Fruit fly (Drosophila melanogaster) whole organism, embryonic: ENCODE results near the gene ND-B16.6.
A peak's percentile ranks its signal among the peaks of the same experiment; 100 is the strongest.

Experiments
- Awh ChIP-seq: fragments of 200-800 bp; sonication (Bioruptor generic); IDR thresholded peaks from 2 replicates; pipeline ENCODE4, ENCODE4 v1.3.6; 2022; ENCODE audit warnings: missing biosample characterization, missing genetic modification characterization
- CG10431 ChIP-seq: fragments of 200-800 bp; sonication (Bioruptor generic); optimal IDR thresholded peaks from 3 replicates; lab custom pipeline; 2018; ENCODE audit warnings: missing biosample characterization, mild to moderate bottlenecking, missing genetic modification characterization
- CG10543 ChIP-seq: fragments of 200-800 bp; sonication (Bioruptor generic); optimal IDR thresholded peaks from 3 replicates; lab custom pipeline; 2017; ENCODE audit warnings: missing biosample characterization, mild to moderate bottlenecking, missing genetic modification characterization, moderate library complexity
- CG12299 ChIP-seq: fragments of 200-800 bp; sonication (Bioruptor generic); optimal IDR thresholded peaks from 2 replicates; lab custom pipeline; 2018; ENCODE audit warnings: missing biosample characterization, mild to moderate bottlenecking, missing genetic modification characterization
- CG12391 ChIP-seq: fragments of 200-800 bp; sonication (Bioruptor generic); optimal IDR thresholded peaks from 3 replicates; lab custom pipeline; 2018; ENCODE audit warnings: missing biosample characterization, mild to moderate bottlenecking, missing genetic modification characterization, moderate library complexity
- CG12942 ChIP-seq: fragments of 200-800 bp; sonication (Bioruptor generic); optimal IDR thresholded peaks from 3 replicates; lab custom pipeline; 2016; ENCODE audit warnings: missing biosample characterization, missing genetic modification characterization
- CG13123 ChIP-seq: fragments of 200-800 bp; sonication (Bioruptor generic); optimal IDR thresholded peaks from 2 replicates; lab custom pipeline; 2016; ENCODE audit warnings: missing biosample characterization, missing genetic modification characterization
- CG14050 ChIP-seq: fragments of 200-800 bp; sonication (Bioruptor generic); IDR thresholded peaks from 3 replicates; pipeline ENCODE4 v1.3.6; 2022; ENCODE audit warnings: missing biosample characterization, missing genetic modification characterization
- CG14441 ChIP-seq: fragments of 200-800 bp; sonication (Bioruptor generic); IDR thresholded peaks from 2 replicates; pipeline ENCODE4 v1.3.6; 2022; ENCODE audit warnings: missing biosample characterization, missing genetic modification characterization
- CG15514 ChIP-seq: fragments of 200-800 bp; sonication (Bioruptor generic); optimal IDR thresholded peaks from 3 replicates; lab custom pipeline; 2017; ENCODE audit warnings: missing biosample characterization, missing genetic modification characterization, mild to moderate bottlenecking, moderate library complexity, missing genetic modification reagents
- CG17361 ChIP-seq: fragments of 200-800 bp; sonication (Bioruptor generic); IDR thresholded peaks from 3 replicates; pipeline ENCODE4 v1.3.6; 2022; ENCODE audit warnings: missing biosample characterization, missing genetic modification characterization
- CG17612 ChIP-seq: fragments of 200-800 bp; sonication (Bioruptor generic); IDR thresholded peaks from 2 replicates; pipeline ENCODE4 v1.3.6; 2022; ENCODE audit warnings: missing biosample characterization, missing genetic modification characterization
- CG17912 ChIP-seq: fragments of 200-800 bp; sonication (Bioruptor generic); optimal IDR thresholded peaks from 2 replicates; lab custom pipeline; 2018; ENCODE audit warnings: missing biosample characterization, mild to moderate bottlenecking, missing genetic modification characterization
- CG18764 ChIP-seq: fragments of 200-800 bp; sonication (Bioruptor generic); optimal IDR thresholded peaks from 3 replicates; lab custom pipeline; 2016; ENCODE audit warnings: missing biosample characterization, missing genetic modification characterization
- CG30403 ChIP-seq: fragments of 200-800 bp; sonication (Bioruptor generic); optimal IDR thresholded peaks from 3 replicates; lab custom pipeline; 2016; ENCODE audit warnings: missing biosample characterization, missing genetic modification characterization
- CG3163 ChIP-seq: fragments of 200-800 bp; sonication (Bioruptor generic); optimal IDR thresholded peaks from 3 replicates; lab custom pipeline; 2016; ENCODE audit warnings: missing biosample characterization, missing genetic modification characterization
- CG32532 ChIP-seq: fragments of 200-800 bp; sonication (Bioruptor generic); IDR thresholded peaks from 2 replicates; pipeline ENCODE4 v1.3.6; 2022; ENCODE audit warnings: missing biosample characterization, missing genetic modification characterization
- CG34422 ChIP-seq: fragments of 200-800 bp; sonication (Bioruptor generic); IDR thresholded peaks from 3 replicates; pipeline ENCODE4 v1.3.6; 2022; ENCODE audit warnings: missing biosample characterization, missing genetic modification characterization
- CG3847 ChIP-seq: fragments of 200-800 bp; sonication (Bioruptor generic); IDR thresholded peaks from 2 replicates; pipeline ENCODE4 v1.3.6; 2022; ENCODE audit warnings: missing biosample characterization, missing genetic modification characterization
- CG7745 ChIP-seq: fragments of 200-800 bp; sonication (Bioruptor generic); optimal IDR thresholded peaks from 2 replicates; lab custom pipeline; 2018; ENCODE audit warnings: missing biosample characterization, mild to moderate bottlenecking, missing genetic modification characterization, moderate library complexity
- CG8290 ChIP-seq, 3 experiments: fragments of 200-800 bp; sonication (Bioruptor generic); optimal IDR thresholded peaks; 2 replicates each; lab custom pipeline; 2016 to 2019; ENCODE audit warnings: missing biosample characterization in 3 of 3, missing genetic modification characterization in 3 of 3, mild to moderate bottlenecking in 2 of 3, moderate library complexity in 1 of 3
- CoRest ChIP-seq: fragments of 200-800 bp; sonication (Bioruptor generic); optimal IDR thresholded peaks from 3 replicates; lab custom pipeline; 2018; ENCODE audit warnings: missing biosample characterization, mild to moderate bottlenecking, missing genetic modification characterization, moderate library complexity
- Dek ChIP-seq: fragments of 200-800 bp; sonication (Bioruptor generic); optimal IDR thresholded peaks from 3 replicates; lab custom pipeline; 2019; ENCODE audit warnings: missing biosample characterization, mild to moderate bottlenecking, missing genetic modification characterization, moderate library complexity
- E2f2 ChIP-seq: fragments of 200-800 bp; sonication (Bioruptor generic); IDR thresholded peaks from 2 replicates; pipeline ENCODE4 v1.3.6; 2022; ENCODE audit warnings: missing biosample characterization, missing genetic modification characterization
- HLH3B ChIP-seq: fragments of 200-800 bp; sonication (Bioruptor generic); IDR thresholded peaks from 2 replicates; pipeline ENCODE4 v1.3.6; 2022; ENCODE audit warnings: missing biosample characterization, missing genetic modification characterization
- HmgZ ChIP-seq: fragments of 200-800 bp; sonication (Bioruptor generic); optimal IDR thresholded peaks from 2 replicates; lab custom pipeline; 2018; ENCODE audit warnings: missing biosample characterization, mild to moderate bottlenecking, missing genetic modification characterization
- Hmr ChIP-seq: fragments of 200-800 bp; sonication (Bioruptor generic); optimal IDR thresholded peaks from 3 replicates; lab custom pipeline; 2017; ENCODE audit warnings: mild to moderate bottlenecking, missing biosample characterization, missing genetic modification reagents, missing genetic modification characterization
- Hsf ChIP-seq: fragments of 200-800 bp; sonication (Bioruptor generic); optimal IDR thresholded peaks from 3 replicates; lab custom pipeline; 2016; ENCODE audit warnings: missing biosample characterization, missing genetic modification characterization
- PHDP ChIP-seq: fragments of 200-800 bp; sonication (Bioruptor generic); optimal IDR thresholded peaks from 3 replicates; lab custom pipeline; 2018; ENCODE audit warnings: missing biosample characterization, mild to moderate bottlenecking, missing genetic modification characterization, moderate library complexity
- Rx ChIP-seq: fragments of 200-800 bp; sonication (Bioruptor generic); IDR thresholded peaks from 2 replicates; pipeline ENCODE4 v1.3.6; 2022; ENCODE audit warnings: missing biosample characterization, missing genetic modification characterization
- Xrp1 ChIP-seq: fragments of 200-800 bp; sonication (Bioruptor generic); IDR thresholded peaks from 2 replicates; pipeline ENCODE4 v1.3.6; 2022; ENCODE audit warnings: missing biosample characterization, missing genetic modification characterization
- YL-1 ChIP-seq: fragments of 200-800 bp; sonication (Bioruptor generic); optimal IDR thresholded peaks from 3 replicates; lab custom pipeline; 2017; ENCODE audit warnings: missing biosample characterization, mild to moderate bottlenecking, missing genetic modification characterization
- al ChIP-seq: fragments of 200-800 bp; sonication (Bioruptor generic); IDR thresholded peaks from 2 replicates; pipeline ENCODE4 v1.3.6; 2022; ENCODE audit warnings: missing biosample characterization, missing genetic modification characterization
- bcd ChIP-seq: fragments of 200-800 bp; sonication (Bioruptor generic); optimal IDR thresholded peaks from 2 replicates; lab custom pipeline; 2017; ENCODE audit warnings: missing biosample characterization, mild to moderate bottlenecking, missing genetic modification characterization
- bsh ChIP-seq, 2 experiments: fragments of 200-800 bp; sonication (Bioruptor generic); optimal IDR thresholded peaks; 2 replicates each; lab custom pipeline; 2017 to 2018; ENCODE audit warnings: mild to moderate bottlenecking in 2 of 2, missing biosample characterization in 2 of 2, missing genetic modification characterization in 2 of 2, moderate library complexity in 1 of 2
- chif ChIP-seq, 2 experiments: fragments of 200-800 bp; sonication (Bioruptor generic); optimal IDR thresholded peaks; 3 replicates each; lab custom pipeline; 2016; ENCODE audit warnings: missing biosample characterization in 2 of 2, missing genetic modification characterization in 2 of 2
- dm ChIP-seq: fragments of 200-800 bp; sonication (Bioruptor generic); optimal IDR thresholded peaks from 3 replicates; lab custom pipeline; 2016; ENCODE audit warnings: missing biosample characterization, missing genetic modification characterization
- dmrt11E ChIP-seq: fragments of 200-800 bp; sonication (Bioruptor generic); optimal IDR thresholded peaks from 3 replicates; lab custom pipeline; 2018; ENCODE audit warnings: missing biosample characterization, mild to moderate bottlenecking, missing genetic modification characterization, moderate library complexity
- emc ChIP-seq: fragments of 200-800 bp; sonication (Bioruptor generic); optimal IDR thresholded peaks from 2 replicates; lab custom pipeline; 2016; ENCODE audit warnings: missing biosample characterization, missing genetic modification characterization
- ind ChIP-seq: fragments of 200-800 bp; sonication (Bioruptor generic); optimal IDR thresholded peaks from 3 replicates; lab custom pipeline; 2016; ENCODE audit warnings: missing biosample characterization, missing genetic modification characterization
- jigr1 ChIP-seq: fragments of 200-800 bp; sonication (Bioruptor generic); IDR thresholded peaks from 3 replicates; pipeline ENCODE4 v1.3.6; 2022; ENCODE audit warnings: missing biosample characterization, missing genetic modification characterization
- kah ChIP-seq: fragments of 200-800 bp; sonication (Bioruptor generic); optimal IDR thresholded peaks from 2 replicates; lab custom pipeline; 2018; ENCODE audit warnings: missing biosample characterization, mild to moderate bottlenecking, missing genetic modification characterization
- knrl ChIP-seq: fragments of 200-800 bp; sonication (Bioruptor generic); IDR thresholded peaks from 3 replicates; pipeline ENCODE4 v1.3.6; 2022; ENCODE audit warnings: missing biosample characterization, missing genetic modification characterization; ENCODE audit not compliant: partially characterized antibody
- nau ChIP-seq: fragments of 200-800 bp; sonication (Bioruptor generic); optimal IDR thresholded peaks from 3 replicates; lab custom pipeline; 2017; ENCODE audit warnings: missing biosample characterization, mild to moderate bottlenecking, missing genetic modification characterization, missing genetic modification reagents
- org-1 ChIP-seq: fragments of 200-800 bp; sonication (Bioruptor generic); optimal IDR thresholded peaks from 2 replicates; lab custom pipeline; 2017; ENCODE audit warnings: missing biosample characterization, missing genetic modification characterization
- pnt ChIP-seq: fragments of 200-800 bp; sonication (Bioruptor generic); optimal IDR thresholded peaks from 3 replicates; lab custom pipeline; 2016; ENCODE audit warnings: missing biosample characterization, missing genetic modification characterization
- run ChIP-seq: fragments of 200-800 bp; sonication (Bioruptor generic); optimal IDR thresholded peaks from 3 replicates; lab custom pipeline; 2018; ENCODE audit warnings: missing biosample characterization, mild to moderate bottlenecking, missing genetic modification characterization
- sima ChIP-seq: fragments of 200-800 bp; sonication (Bioruptor generic); optimal IDR thresholded peaks from 2 replicates; lab custom pipeline; 2016; ENCODE audit warnings: missing biosample characterization, missing genetic modification characterization
- sisA ChIP-seq: fragments of 200-800 bp; sonication (Bioruptor generic); IDR thresholded peaks from 2 replicates; pipeline ENCODE4 v1.3.6; 2022; ENCODE audit warnings: missing biosample characterization, missing genetic modification characterization
- slbo ChIP-seq: fragments of 200-800 bp; sonication (Bioruptor generic); IDR thresholded peaks from 2 replicates; pipeline ENCODE4 v1.3.6; 2022; ENCODE audit warnings: missing biosample characterization, missing genetic modification characterization
- slp2 ChIP-seq: fragments of 200-800 bp; sonication (Bioruptor generic); optimal IDR thresholded peaks from 2 replicates; lab custom pipeline; 2016; ENCODE audit warnings: missing biosample characterization, missing genetic modification characterization
- z ChIP-seq: fragments of 200-800 bp; sonication (Bioruptor generic); IDR thresholded peaks from 3 replicates; pipeline ENCODE4 v1.3.6; 2022; ENCODE audit warnings: missing biosample characterization, missing genetic modification characterization

Gene ND-B16.6

dm6 chrX:6372769-6373197, 22.6 kb upstream of the ND-B16.6 start, which contains the start of gene PpV (continued):
- TF ChIP-seq CG32532, result no peak
- no peak for TF ChIP-seq Awh (GFP tag; lab: Robert Waterston, UW)
- 0 out of 3 replicates have a peak, but pooled peaks have one; percentile 15 for TF ChIP-seq CG17361 (GFP tag; lab: Robert Waterston, UW)
- no peak for TF ChIP-seq slp2 (GFP tag; lab: Kevin White, UChicago)
- no peak for TF ChIP-seq sisA (GFP tag; lab: Robert Waterston, UW)
- TF ChIP-seq Hmr, result peak; percentile 62
- no peak for TF ChIP-seq CG10431
- no peak for TF ChIP-seq bsh (GFP tag; optimal IDR thresholded peaks at IDR 0.05; lab: Kevin White, UChicago)
- no peak for TF ChIP-seq CG3163 (GFP tag; lab: Kevin White, UChicago)
- no peak for TF ChIP-seq CG14441 (GFP tag; lab: Robert Waterston, UW)
- TF ChIP-seq CG17612 (GFP tag; lab: Robert Waterston, UW), result no peak
- TF ChIP-seq org-1 (GFP tag; lab: Kevin White, UChicago), result no peak
- TF ChIP-seq CG30403 (GFP tag; lab: Kevin White, UChicago), result no peak
- TF ChIP-seq dmrt11E, result no peak
- no peak for TF ChIP-seq Hsf (GFP tag; lab: Kevin White, UChicago)
- no peak for TF ChIP-seq kah (GFP tag; lab: Kevin White, UChicago)
- TF ChIP-seq slbo (GFP tag; lab: Robert Waterston, UW), result no peak
- TF ChIP-seq CG15514 (GFP tag; lab: Kevin White, UChicago), result peak; percentile 54
- no peak for TF ChIP-seq jigr1 (GFP tag; lab: Robert Waterston, UW)
- TF ChIP-seq CG10543, result no peak
- TF ChIP-seq chif (GFP tag; optimal IDR thresholded peaks at IDR 0.05; lab: Kevin White, UChicago), result no peak
- no peak for TF ChIP-seq CG12299 (tag; lab: Kevin White, UChicago)
- TF ChIP-seq nau (GFP tag; lab: Kevin White, UChicago), result no peak
- TF ChIP-seq emc (GFP tag; lab: Kevin White, UChicago), result no peak
- no peak for TF ChIP-seq Dek (tag; lab: Kevin White, UChicago)
- no peak for TF ChIP-seq CG34422
- TF ChIP-seq CG18764, result no peak
- TF ChIP-seq HmgZ (tag; lab: Kevin White, UChicago), result peak; percentile 50
- no peak for TF ChIP-seq sima (GFP tag; lab: Kevin White, UChicago)
- TF ChIP-seq ind (GFP tag; lab: Kevin White, UChicago), result no peak
- no peak for TF ChIP-seq pnt (GFP tag; lab: Kevin White, UChicago)
- TF ChIP-seq knrl, result peak; percentile 52; the same call in 1 of the 3 replicates
- peak; percentile 36 for TF ChIP-seq CG8290 (GFP tag; optimal IDR thresholded peaks at IDR 0.05; lab: Kevin White, UChicago)
- TF ChIP-seq CG8290 (tag; optimal IDR thresholded peaks at IDR 0.05; lab: Kevin White, UChicago), result no peak
- no peak for TF ChIP-seq CG12942
- TF ChIP-seq al (GFP tag; lab: Robert Waterston, UW), result no peak
- TF ChIP-seq CoRest (tag; lab: Kevin White, UChicago), result peak; percentile 43
- no peak for TF ChIP-seq run (tag; lab: Kevin White, UChicago)
- TF ChIP-seq CG12391 (tag; lab: Kevin White, UChicago), result peak; percentile 5
- TF ChIP-seq Rx (GFP tag; lab: Robert Waterston, UW), result no peak
- no peak for TF ChIP-seq CG14050 (GFP tag; lab: Robert Waterston, UW)
- TF ChIP-seq YL-1, result peak; percentile 44
- TF ChIP-seq CG13123 (GFP tag; lab: Kevin White, UChicago), result no peak
- peak; percentile 93 for TF ChIP-seq E2f2 (GFP tag; lab: Robert Waterston, UW)
- no peak for TF ChIP-seq PHDP
- no peak for TF ChIP-seq HLH3B (GFP tag; lab: Robert Waterston, UW)
- peak; percentile 24 for TF ChIP-seq dm (GFP tag; lab: Kevin White, UChicago)
- TF ChIP-seq z (GFP tag; lab: Robert Waterston, UW), result no peak
- TF ChIP-seq Xrp1 (GFP tag; lab: Robert Waterston, UW), result no peak
- TF ChIP-seq bcd (GFP tag; lab: Kevin White, UChicago), result no peak
- peak; percentile 68 for TF ChIP-seq CG3847 (GFP tag; lab: Robert Waterston, UW)
- TF ChIP-seq CG17912, result no peak
- no peak for TF ChIP-seq CG7745
